Worm (Caenorhabditis elegans) whole organism, midembryonic: ENCODE measurements around the gene oig-3.

ENCODE experiments used
- T22C8.4 ChIP-seq: fragments of 200-800 bp; sonication (Bioruptor generic); IDR thresholded peaks from 2 replicates; pipeline ENCODE4 v1.3.6; 2022; ENCODE audit warnings: missing genetic modification characterization, missing compliant biosample characterization
- cog-1 ChIP-seq: sonication (generic microtip); optimal IDR thresholded peaks from 2 replicates; lab custom pipeline; 2016; ENCODE audit warnings: missing genetic modification characterization, missing compliant biosample characterization
- flt-1 ChIP-seq: fragments of 200-800 bp; sonication (Bioruptor generic); IDR thresholded peaks from 2 replicates; pipeline ENCODE4 v1.3.6; 2022; ENCODE audit warnings: missing genetic modification characterization, missing compliant biosample characterization
- klf-2 ChIP-seq: fragments of 200-800 bp; sonication (Bioruptor generic); conservative IDR thresholded peaks from 2 replicates; pipeline ENCODE4 v1.3.6; 2022; ENCODE audit warnings: missing genetic modification reagents, missing genetic modification characterization, missing compliant biosample characterization
- med-1 ChIP-seq: sonication (generic microtip); optimal IDR thresholded peaks from 2 replicates; lab custom pipeline; 2017; ENCODE audit warnings: missing genetic modification characterization, mild to moderate bottlenecking, missing compliant biosample characterization, antibody characterized with exemption, missing genetic modification reagents; ENCODE audit not compliant: insufficient read depth
- ref-1 ChIP-seq: fragments of 200-800 bp; sonication (Bioruptor generic); conservative IDR thresholded peaks from 2 replicates; pipeline ENCODE4 v1.3.6; 2022; ENCODE audit warnings: missing genetic modification reagents, missing genetic modification characterization, missing compliant biosample characterization
- tab-1 ChIP-seq: fragments of 200-800 bp; sonication (Bioruptor generic); IDR thresholded peaks from 2 replicates; pipeline ENCODE4 v1.3.6; 2022; ENCODE audit warnings: missing genetic modification characterization, missing compliant biosample characterization
- ztf-23 ChIP-seq: fragments of 200-800 bp; sonication (Bioruptor generic); IDR thresholded peaks from 2 replicates; pipeline ENCODE4 v1.3.6; 2022; ENCODE audit warnings: missing genetic modification reagents, missing genetic modification characterization, missing compliant biosample characterization
- ztf-29 ChIP-seq: fragments of 200-800 bp; sonication (Bioruptor generic); IDR thresholded peaks from 2 replicates; pipeline ENCODE4 v1.3.6; 2022; ENCODE audit warnings: missing genetic modification reagents, missing genetic modification characterization, missing compliant biosample characterization

ce11 chrV:14685435-14686058 is 43.9 kb upstream of the oig-3 start, which contains the start of gene C47E8.4:
- TF ChIP-seq klf-2 (GFP tag; lab: Robert Waterston, UW) (no peak), tab-1 (GFP tag; lab: Robert Waterston, UW) (no peak), ref-1 (GFP tag; lab: Robert Waterston, UW) (no peak), med-1 (GFP tag; lab: Kevin White, UChicago) (no peak), flt-1 (peak; percentile 69), cog-1 (tag; lab: Kevin White, UChicago) (peak; percentile 90), T22C8.4 (GFP tag; lab: Robert Waterston, UW) (0 out of 2 replicates have a peak, but pooled peaks have one; percentile 50), ztf-23 (GFP tag; lab: Robert Waterston, UW) (peak; percentile 88), ztf-29 (no peak)
